Worm (Caenorhabditis elegans): ENCODE measurements around the gene F42A9.7.

Gene F42A9.7

ce11 chrIV:8587605-8588004 lies 29.3 kb downstream of the F42A9.7 start:
- no peak for TF ChIP-seq ceh-9 (tag; optimal IDR thresholded peaks at IDR 0.05)
- no peak for TF ChIP-seq sox-2 (GFP tag; IDR thresholded peaks at IDR 0.05)
- no peak for TF ChIP-seq pag-3 (tag; optimal IDR thresholded peaks at IDR 0.05; ENCODE audit: borderline replicate concordance)
- no peak for TF ChIP-seq ttx-3 (tag; optimal IDR thresholded peaks at IDR 0.05)

DNA sequence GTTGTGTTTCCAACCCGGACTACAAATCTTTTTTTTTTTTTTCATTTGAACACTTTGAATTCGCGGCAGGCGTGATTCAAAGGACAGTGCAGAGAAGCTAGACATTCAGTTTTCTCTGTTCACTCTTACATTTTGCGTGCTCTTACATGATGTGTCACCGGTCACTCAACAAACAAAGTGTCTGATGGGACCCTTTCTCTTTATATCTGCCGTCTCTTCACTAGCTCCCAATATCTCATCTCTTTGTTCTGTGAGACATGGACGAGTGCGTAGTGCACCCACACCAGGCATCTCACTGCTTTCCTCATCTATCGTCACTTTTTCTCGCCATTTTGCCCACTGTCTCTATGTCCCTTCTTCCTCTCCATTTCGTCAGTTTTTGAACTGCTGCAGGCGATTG lies 29.9 kb downstream of the F42A9.7 start:
- TF ChIP-seq F13H6.1 (tag; optimal IDR thresholded peaks at IDR 0.05) (peak; percentile 17), nfya-1 (tag; optimal IDR thresholded peaks at IDR 0.05) (peak; percentile 29), ceh-14 (tag; optimal IDR thresholded peaks at IDR 0.05) (peak; percentile 35), tbx-2 (tag; optimal IDR thresholded peaks at IDR 0.05) (peak; percentile 3), unc-55 (GFP tag; optimal IDR thresholded peaks at IDR 0.05) (peak; percentile 80), pat-9 (tag; optimal IDR thresholded peaks at IDR 0.05) (no peak), elt-4 (tag; optimal IDR thresholded peaks at IDR 0.05) (no peak), ceh-2 (tag; optimal IDR thresholded peaks at IDR 0.05) (no peak), ceh-31 (tag; optimal IDR thresholded peaks at IDR 0.05) (peak; percentile 5)

- TF ChIP-seq hlh-15 (tag; optimal IDR thresholded peaks at IDR 0.05) (no peak), C08G9.2 (tag; optimal IDR thresholded peaks at IDR 0.05) (no peak), eyg-1 (tag; optimal IDR thresholded peaks at IDR 0.05) (no peak), pax-1 (tag; optimal IDR thresholded peaks at IDR 0.05) (no peak), fkh-6 (tag; optimal IDR thresholded peaks at IDR 0.05) (no peak), ama-1 (optimal IDR thresholded peaks at IDR 0.05) (no peak), ref-2 (tag; optimal IDR thresholded peaks at IDR 0.05) (no peak), ahr-1 (tag; optimal IDR thresholded peaks at IDR 0.05) (no peak), T23F11.4 (GFP tag; optimal IDR thresholded peaks at IDR 0.05) (no peak), tbx-7 (tag; optimal IDR thresholded peaks at IDR 0.05) (no peak), pqm-1 (tag; optimal IDR thresholded peaks at IDR 0.05) (peak; percentile 18), ceh-30 (tag; optimal IDR thresholded peaks at IDR 0.05) (no peak), pag-3 (tag; optimal IDR thresholded peaks at IDR 0.05; ENCODE audit: borderline replicate concordance) (no peak), ztf-16 (tag; optimal IDR thresholded peaks at IDR 0.05) (no peak), pros-1 (tag; optimal IDR thresholded peaks at IDR 0.05) (no peak), elt-2 (tag; optimal IDR thresholded peaks at IDR 0.05) (peak; percentile 22)
These were observed 31.6 kb downstream of the F42A9.7 start, which contains the start of gene catp-7 for ce11 chrIV:8585076-8586033. TSS of gene catp-7 (plus strand) at chrIV:8585983.

- no peak for TF ChIP-seq eyg-1 (tag; optimal IDR thresholded peaks at IDR 0.05)
- TF ChIP-seq pha-2 (tag; optimal IDR thresholded peaks at IDR 0.05) = no peak
These were observed 45.8 kb downstream of the F42A9.7 start, which contains the start of gene Y59H11AM.1 for ce11 chrIV:8571138-8571537. TSS of gene Y59H11AM.1 (plus strand) at chrIV:8571438.

ce11 chrIV:8570719-8571118 lies 46.2 kb downstream of the F42A9.7 start:
- no peak for TF ChIP-seq pha-2 (tag; optimal IDR thresholded peaks at IDR 0.05)
- no peak for TF ChIP-seq C08G9.2 (tag; optimal IDR thresholded peaks at IDR 0.05)
- no peak for TF ChIP-seq ref-2 (tag; optimal IDR thresholded peaks at IDR 0.05)
- TF ChIP-seq sox-4 (tag; optimal IDR thresholded peaks at IDR 0.05) = no peak
- TF ChIP-seq unc-55 (GFP tag; optimal IDR thresholded peaks at IDR 0.05) = no peak
- TF ChIP-seq ceh-45 (GFP tag; IDR thresholded peaks at IDR 0.05) = no peak
- no peak for TF ChIP-seq ama-1 (optimal IDR thresholded peaks at IDR 0.05)
- TF ChIP-seq odd-2 (tag; optimal IDR thresholded peaks at IDR 0.05) = no peak
- TF ChIP-seq pag-3 (tag; optimal IDR thresholded peaks at IDR 0.05; ENCODE audit: borderline replicate concordance) = no peak
- no peak for TF ChIP-seq rnt-1 (tag; optimal IDR thresholded peaks at IDR 0.05)
- TF ChIP-seq lim-6 (tag; optimal IDR thresholded peaks at IDR 0.05) = no peak
- TF ChIP-seq hlh-6 (tag; optimal IDR thresholded peaks at IDR 0.05) = no peak
- no peak for TF ChIP-seq fax-1 (tag; optimal IDR thresholded peaks at IDR 0.05)

Data from whole organism, late embryonic.